Worm (Caenorhabditis elegans): Measurements from ENCODE around the gene cyp-33C3.

DNA sequence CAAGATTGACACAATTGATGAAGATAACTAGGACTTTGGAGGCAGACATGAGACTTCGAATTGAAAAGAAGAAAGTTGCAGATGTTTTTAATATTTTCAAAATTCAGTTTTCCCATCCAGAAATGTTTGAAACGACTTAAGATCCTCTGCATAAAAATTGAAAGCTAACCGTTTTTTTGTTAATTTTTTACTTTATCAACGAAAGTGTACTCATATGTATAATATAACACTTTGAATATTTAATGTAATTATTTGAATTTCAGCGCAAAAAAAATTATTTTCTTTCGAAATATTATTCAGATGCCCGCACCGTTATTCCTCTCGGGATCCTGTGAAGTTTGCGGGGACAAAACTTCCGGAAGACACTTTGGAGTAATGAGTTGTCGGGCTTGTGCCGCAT, 15.7 kb upstream of the cyp-33C3 start, which contains the start of gene nhr-18:
- TF ChIP-seq med-1 (GFP tag; optimal IDR thresholded peaks at IDR 0.05; ENCODE audit: insufficient read depth) (no peak), T22C8.4 (GFP tag; IDR thresholded peaks at IDR 0.05) (no peak), flt-1 (GFP tag; IDR thresholded peaks at IDR 0.05) (no peak), cog-1 (tag; optimal IDR thresholded peaks at IDR 0.05) (no peak), ztf-23 (GFP tag; IDR thresholded peaks at IDR 0.05) (no peak)

Data from whole organism, midembryonic.